Worm (Caenorhabditis elegans) whole organism, midembryonic: ENCODE data around the gene F52E1.5.

Source experiments
- T22C8.4 ChIP-seq: fragments of 200-800 bp; sonication (Bioruptor generic); IDR thresholded peaks from 2 replicates; pipeline ENCODE4 v1.3.6; 2022; ENCODE audit warnings: missing genetic modification characterization, missing compliant biosample characterization
- flt-1 ChIP-seq: fragments of 200-800 bp; sonication (Bioruptor generic); IDR thresholded peaks from 2 replicates; pipeline ENCODE4 v1.3.6; 2022; ENCODE audit warnings: missing genetic modification characterization, missing compliant biosample characterization
- med-1 ChIP-seq: sonication (generic microtip); optimal IDR thresholded peaks from 2 replicates; lab custom pipeline; 2017; ENCODE audit warnings: missing genetic modification characterization, mild to moderate bottlenecking, missing compliant biosample characterization, antibody characterized with exemption, missing genetic modification reagents; ENCODE audit not compliant: insufficient read depth
- ref-1 ChIP-seq: fragments of 200-800 bp; sonication (Bioruptor generic); conservative IDR thresholded peaks from 2 replicates; pipeline ENCODE4 v1.3.6; 2022; ENCODE audit warnings: missing genetic modification reagents, missing genetic modification characterization, missing compliant biosample characterization
- tab-1 ChIP-seq: fragments of 200-800 bp; sonication (Bioruptor generic); IDR thresholded peaks from 2 replicates; pipeline ENCODE4 v1.3.6; 2022; ENCODE audit warnings: missing genetic modification characterization, missing compliant biosample characterization
- ztf-23 ChIP-seq: fragments of 200-800 bp; sonication (Bioruptor generic); IDR thresholded peaks from 2 replicates; pipeline ENCODE4 v1.3.6; 2022; ENCODE audit warnings: missing genetic modification reagents, missing genetic modification characterization, missing compliant biosample characterization

ce11 chrV:8403152-8403551 is 23.8 kb downstream of the F52E1.5 start:
- TF ChIP-seq ref-1 (no peak), T22C8.4 (GFP tag; lab: Robert Waterston, UW) (no peak), flt-1 (GFP tag; lab: Robert Waterston, UW) (no peak), tab-1 (GFP tag; lab: Robert Waterston, UW) (no peak), ztf-23 (GFP tag; lab: Robert Waterston, UW) (no peak), med-1 (no peak)
